Worm (Caenorhabditis elegans): ENCODE data around the gene srh-16.

The srh-16 gene

DNA sequence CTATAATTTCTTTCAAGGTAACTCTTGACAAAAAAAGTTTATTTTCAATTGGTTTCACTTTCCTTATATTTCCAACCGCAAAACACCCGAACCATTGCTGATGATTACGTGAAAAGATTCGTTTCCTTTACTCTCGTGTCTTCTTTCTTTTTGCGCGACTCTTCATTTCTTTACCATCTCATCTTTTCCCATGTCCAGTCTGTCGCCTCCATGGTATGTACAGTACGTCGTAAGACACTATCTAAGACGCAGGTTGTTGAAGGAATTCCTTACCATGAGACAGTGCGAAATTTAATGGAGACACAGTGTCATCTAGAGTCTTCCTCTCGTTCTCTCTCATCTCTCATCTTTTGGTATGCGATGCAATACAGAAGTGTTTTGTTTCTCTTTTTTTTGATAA lies 8.5 kb downstream of the srh-16 start (continued):
- TF ChIP-seq ceh-82 (tag; optimal IDR thresholded peaks at IDR 0.05) = peak; percentile 5 to 28 (median 19)
- TF ChIP-seq hlh-17 (GFP tag; optimal IDR thresholded peaks at IDR 0.05; ENCODE audit: borderline replicate concordance) = no peak
- peak; percentile 84 for TF ChIP-seq lin-14 (GFP tag; optimal IDR thresholded peaks at IDR 0.05)
- peak; percentile 73 for TF ChIP-seq mep-1 (tag; optimal IDR thresholded peaks at IDR 0.05)
- TF ChIP-seq sox-4 (tag; optimal IDR thresholded peaks at IDR 0.05) = no peak
- TF ChIP-seq nhr-19 (GFP tag; conservative IDR thresholded peaks at IDR 0.05) = peak; percentile 63
- no peak for TF ChIP-seq C34B4.2 (tag; optimal IDR thresholded peaks at IDR 0.05)
- TF ChIP-seq snu-23 (GFP tag; optimal IDR thresholded peaks at IDR 0.05) = peak; percentile 76
- no peak for TF ChIP-seq ceh-63 (GFP tag; optimal IDR thresholded peaks at IDR 0.05)
- TF ChIP-seq elt-3 (tag; optimal IDR thresholded peaks at IDR 0.05) = peak in 3 of 6 experiments; percentile 83 to 92 (median 89)
- peak; percentile 77 for TF ChIP-seq jun-1 (tag; optimal IDR thresholded peaks at IDR 0.05)
- TF ChIP-seq zip-4 (GFP tag; optimal IDR thresholded peaks at IDR 0.05) = no peak
- no peak for TF ChIP-seq Y116A8C.19 (tag; optimal IDR thresholded peaks at IDR 0.05; ENCODE audit: borderline replicate concordance)
- no peak for TF ChIP-seq sptf-1 (tag; optimal IDR thresholded peaks at IDR 0.05)
- peak; percentile 61; the same call in 1 of the 2 replicates for TF ChIP-seq grh-1 (GFP tag; IDR thresholded peaks at IDR 0.05)
- peak; percentile 50 for TF ChIP-seq unc-130 (tag; optimal IDR thresholded peaks at IDR 0.05)
- no peak for TF ChIP-seq efl-3 (GFP tag; optimal IDR thresholded peaks at IDR 0.05)
- TF ChIP-seq nhr-90 (tag; optimal IDR thresholded peaks at IDR 0.05; ENCODE audit: poor library complexity) = peak; percentile 77
- peak; percentile 43 for TF ChIP-seq lir-3 (tag; optimal IDR thresholded peaks at IDR 0.05; ENCODE audit: poor library complexity)
- no peak for TF ChIP-seq C04F5.9 (tag; optimal IDR thresholded peaks at IDR 0.05)
- TF ChIP-seq swsn-7 (tag; optimal IDR thresholded peaks at IDR 0.05) = peak; percentile 37
- no peak for TF ChIP-seq snpc-4 (tag; optimal IDR thresholded peaks at IDR 0.05)
- TF ChIP-seq dpl-1 (GFP tag; optimal IDR thresholded peaks at IDR 0.05) = peak; percentile 10 to 57 (median 16)
- TF ChIP-seq lin-13 (GFP tag; optimal IDR thresholded peaks at IDR 0.05) = peak; percentile 50
- no peak for TF ChIP-seq nhr-76 (tag; optimal IDR thresholded peaks at IDR 0.05)
- TF ChIP-seq ceh-88 (GFP tag; IDR thresholded peaks at IDR 0.05) = no peak
- TF ChIP-seq fos-1 (tag; optimal IDR thresholded peaks at IDR 0.05) = peak; percentile 62
- TF ChIP-seq irx-1 (tag; optimal IDR thresholded peaks at IDR 0.05) = peak; percentile 49
- peak; percentile 35 for TF ChIP-seq ama-1 (optimal IDR thresholded peaks at IDR 0.05)
- TF ChIP-seq nhr-47 (tag; optimal IDR thresholded peaks at IDR 0.05) = peak; percentile 35
- TF ChIP-seq nhr-85 (tag) = peak; percentile 96
- TF ChIP-seq zag-1 (tag; optimal IDR thresholded peaks at IDR 0.05) = no peak

DNA sequence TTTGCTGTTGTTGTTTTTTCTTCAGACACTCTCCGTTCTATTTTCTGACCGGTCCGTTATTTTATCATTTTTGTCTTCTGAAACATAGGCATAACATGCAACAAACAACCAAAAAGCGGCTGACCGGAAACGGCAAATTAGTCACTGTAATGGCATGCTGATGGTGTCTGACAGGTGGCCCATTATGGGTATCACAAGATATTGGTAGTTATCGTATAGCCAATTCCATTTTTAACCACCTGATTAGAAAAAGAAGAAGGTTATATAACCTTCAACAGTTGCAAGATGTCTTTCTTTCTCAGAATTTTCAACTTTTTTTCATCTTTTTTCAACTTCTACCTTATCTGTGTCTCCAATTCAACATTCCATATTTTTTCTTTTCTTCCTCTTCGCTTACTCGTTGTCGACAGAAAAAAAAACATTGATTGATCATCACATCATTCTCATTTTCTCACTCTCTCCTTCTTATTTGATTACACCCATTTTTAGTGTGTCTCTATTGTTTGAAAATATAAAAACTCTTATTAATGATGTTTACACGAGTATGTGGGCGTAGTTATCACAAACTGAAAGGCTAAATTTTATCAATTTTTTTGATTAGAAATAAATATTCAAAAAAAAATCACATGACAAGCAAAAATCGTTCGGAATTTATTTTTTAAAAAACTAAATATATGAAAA lies 9.3 kb downstream of the srh-16 start:
- no peak for TF ChIP-seq efl-1 (optimal IDR thresholded peaks at IDR 0.05)
- peak in 1 of 2 experiments; percentile 89 for TF ChIP-seq efl-1 (GFP tag; optimal IDR thresholded peaks at IDR 0.05 in 1 of 2)
- TF ChIP-seq lin-14 (GFP tag; optimal IDR thresholded peaks at IDR 0.05) = peak; percentile 67
- TF ChIP-seq elt-3 (tag; optimal IDR thresholded peaks at IDR 0.05) = peak in 2 of 6 experiments; percentile 19 to 37
- peak; percentile 62 for TF ChIP-seq unc-130 (tag; optimal IDR thresholded peaks at IDR 0.05)
- TF ChIP-seq nhr-71 (tag; optimal IDR thresholded peaks at IDR 0.05) = peak; percentile 61
- peak in 1 of 3 experiments; percentile 31 for TF ChIP-seq dpl-1 (GFP tag; optimal IDR thresholded peaks at IDR 0.05)
- TF ChIP-seq mdl-1 (tag; optimal IDR thresholded peaks at IDR 0.05) = peak in 1 of 2 experiments; percentile 36
- TF ChIP-seq nhr-90 (tag; optimal IDR thresholded peaks at IDR 0.05; ENCODE audit: poor library complexity) = peak; percentile 57
- TF ChIP-seq lir-3 (tag; optimal IDR thresholded peaks at IDR 0.05; ENCODE audit: poor library complexity) = peak; percentile 34
- peak; percentile 24 for TF ChIP-seq blmp-1 (tag; optimal IDR thresholded peaks at IDR 0.05)
- TF ChIP-seq F16B12.6 (tag; optimal IDR thresholded peaks at IDR 0.05) = no peak
- TF ChIP-seq vab-15 (tag; optimal IDR thresholded peaks at IDR 0.05) = peak; percentile 92
- no peak for TF ChIP-seq ceh-63 (GFP tag; optimal IDR thresholded peaks at IDR 0.05)
- TF ChIP-seq lin-39 (tag; optimal IDR thresholded peaks at IDR 0.05) = no peak
- TF ChIP-seq sox-4 (tag; optimal IDR thresholded peaks at IDR 0.05) = no peak
- TF ChIP-seq zip-4 (GFP tag; optimal IDR thresholded peaks at IDR 0.05) = no peak
- TF ChIP-seq tbx-2 (tag; optimal IDR thresholded peaks at IDR 0.05) = peak; percentile 50
- peak; percentile 77 for TF ChIP-seq irx-1 (tag; optimal IDR thresholded peaks at IDR 0.05)
- no peak for TF ChIP-seq C34B4.2 (tag; optimal IDR thresholded peaks at IDR 0.05)
- no peak for TF ChIP-seq C04F5.9 (tag; optimal IDR thresholded peaks at IDR 0.05)
- TF ChIP-seq lsy-2 (tag; optimal IDR thresholded peaks at IDR 0.05) = peak; percentile 24 to 53
- no peak for TF ChIP-seq unc-30 (tag; optimal IDR thresholded peaks at IDR 0.05)
- TF ChIP-seq nhr-19 (GFP tag; conservative IDR thresholded peaks at IDR 0.05) = peak; percentile 22; the same call in 1 of the 2 replicates
- TF ChIP-seq nhr-85 (tag) = peak; percentile 95
- TF ChIP-seq lin-15B (tag; optimal IDR thresholded peaks at IDR 0.05) = no peak
- peak; percentile 62 for TF ChIP-seq elt-2 (tag; optimal IDR thresholded peaks at IDR 0.05)
- peak; percentile 60 for TF ChIP-seq snu-23 (GFP tag; optimal IDR thresholded peaks at IDR 0.05)
- TF ChIP-seq zag-1 (tag; optimal IDR thresholded peaks at IDR 0.05) = no peak
- TF ChIP-seq pqm-1 (tag; optimal IDR thresholded peaks at IDR 0.05) = no peak
- TF ChIP-seq pax-3 (tag; optimal IDR thresholded peaks at IDR 0.05) = peak; percentile 11
- peak in 1 of 2 experiments; percentile 60 for TF ChIP-seq lin-35 (GFP tag; optimal IDR thresholded peaks at IDR 0.05)

Measured in whole organism, L1 larva.